Worm (Caenorhabditis elegans) whole organism, L4 larva: Measurements from ENCODE around the gene srd-26.

Source experiments
- D1046.2 ChIP-seq: fragments of 200-800 bp; sonication (Bioruptor generic); IDR thresholded peaks from 2 replicates; pipeline ENCODE4 v1.3.6; 2022; ENCODE audit warnings: missing genetic modification characterization, missing compliant biosample characterization
- F26F4.8 ChIP-seq: fragments of 200-800 bp; sonication (Bioruptor generic); conservative IDR thresholded peaks from 2 replicates; pipeline ENCODE4 v1.3.6; 2022; ENCODE audit warnings: missing genetic modification characterization, missing compliant biosample characterization
- Y105C5A.15 ChIP-seq: fragments of 200-800 bp; sonication (Bioruptor generic); IDR thresholded peaks from 2 replicates; pipeline ENCODE4 v1.3.6; 2022; ENCODE audit warnings: missing genetic modification characterization, missing compliant biosample characterization
- Y48G9A.11 ChIP-seq: fragments of 200-800 bp; sonication (Bioruptor generic); IDR thresholded peaks from 2 replicates; pipeline ENCODE4 v1.3.6; 2022; ENCODE audit warnings: missing genetic modification reagents, missing genetic modification characterization, missing compliant biosample characterization
- Y5F2A.4 ChIP-seq: fragments of 200-800 bp; sonication (Bioruptor generic); optimal IDR thresholded peaks from 2 replicates; lab custom pipeline; 2018; ENCODE audit warnings: mild to moderate bottlenecking, missing genetic modification characterization, missing compliant biosample characterization
- ZK546.5 ChIP-seq, 2 experiments: sonication (generic microtip); optimal IDR thresholded peaks; 2 replicates each; lab custom pipeline; 2017; ENCODE audit warnings: missing biosample characterization in 2 of 2, missing genetic modification characterization in 2 of 2
- aha-1 ChIP-seq: fragments of 150-350 bp; peaks from one replicate; lab custom pipeline; 2014; ENCODE audit warnings: missing biosample characterization, missing genetic modification characterization
- aly-2 ChIP-seq: sonication (generic microtip); optimal IDR thresholded peaks from 2 replicates; lab custom pipeline; 2018; ENCODE audit warnings: missing biosample characterization, missing genetic modification characterization
- attf-4 ChIP-seq: sonication (generic microtip); optimal IDR thresholded peaks from 3 replicates; lab custom pipeline; 2017; ENCODE audit warnings: missing biosample characterization, missing genetic modification characterization
- ceh-20 ChIP-seq: fragments of 200-800 bp; sonication (Bioruptor generic); IDR thresholded peaks from 2 replicates; pipeline ENCODE4 v1.3.6; 2022; ENCODE audit warnings: missing genetic modification reagents, missing genetic modification characterization, missing compliant biosample characterization
- ceh-32 ChIP-seq: sonication (generic microtip); optimal IDR thresholded peaks from 2 replicates; lab custom pipeline; 2016; ENCODE audit warnings: mild to moderate bottlenecking, missing genetic modification characterization, missing compliant biosample characterization; ENCODE audit not compliant: poor library complexity
- ceh-82 ChIP-seq: sonication (generic microtip); optimal IDR thresholded peaks from 2 replicates; lab custom pipeline; 2017; ENCODE audit warnings: missing biosample characterization, missing genetic modification characterization
- ces-1 ChIP-seq: fragments of 150-350 bp; sonication (generic microtip); optimal IDR thresholded peaks from 4 replicates; lab custom pipeline; 2014; ENCODE audit warnings: missing biosample characterization, missing genetic modification reagents, missing genetic modification characterization
- ctbp-1 ChIP-seq: fragments of 200-800 bp; sonication (Bioruptor generic); IDR thresholded peaks from 2 replicates; pipeline ENCODE4 v1.3.6; 2022; ENCODE audit warnings: missing genetic modification reagents, missing genetic modification characterization, missing compliant biosample characterization
- daf-8 ChIP-seq: fragments of 200-800 bp; sonication (Bioruptor generic); IDR thresholded peaks from 2 replicates; pipeline ENCODE4 v1.3.6; 2022; ENCODE audit warnings: missing genetic modification characterization, missing compliant biosample characterization
- dmd-6 ChIP-seq: fragments of 200-800 bp; sonication (Bioruptor generic); IDR thresholded peaks from 2 replicates; pipeline ENCODE4 v1.3.6; 2022; ENCODE audit warnings: missing genetic modification reagents, missing genetic modification characterization, missing compliant biosample characterization
- dmd-9 ChIP-seq: fragments of 200-800 bp; sonication (Bioruptor generic); IDR thresholded peaks from 2 replicates; pipeline ENCODE4 v1.3.6; 2022; ENCODE audit warnings: missing genetic modification reagents, missing genetic modification characterization, missing compliant biosample characterization
- egl-27 ChIP-seq: sonication (generic microtip); optimal IDR thresholded peaks from 3 replicates; lab custom pipeline; 2017; ENCODE audit warnings: missing biosample characterization, missing genetic modification reagents, missing genetic modification characterization
- egl-43 ChIP-seq: fragments of 200-800 bp; sonication (Bioruptor generic); IDR thresholded peaks from 2 replicates; pipeline ENCODE4 v1.3.6; 2022; ENCODE audit warnings: missing genetic modification reagents, missing genetic modification characterization, missing compliant biosample characterization
- hif-1 ChIP-seq, 2 experiments: sonication (generic microtip); optimal IDR thresholded peaks; 2 replicates each; lab custom pipeline; 2016 to 2017; ENCODE audit warnings: missing compliant biosample characterization in 2 of 2, missing genetic modification characterization in 2 of 2, missing genetic modification reagents in 2 of 2, missing genotype in 2 of 2, mild to moderate bottlenecking in 1 of 2
- hlh-11 ChIP-seq: fragments of 200-800 bp; sonication (Bioruptor generic); optimal IDR thresholded peaks from 2 replicates; lab custom pipeline; 2018; ENCODE audit warnings: mild to moderate bottlenecking, missing genetic modification characterization, missing compliant biosample characterization
- hmg-1.1 ChIP-seq: fragments of 200-800 bp; sonication (Bioruptor generic); IDR thresholded peaks from 2 replicates; pipeline ENCODE4 v1.3.6; 2022; ENCODE audit warnings: missing genetic modification reagents, missing genetic modification characterization, missing compliant biosample characterization
- lin-39 ChIP-seq: fragments of 150-350 bp; optimal IDR thresholded peaks from 2 replicates; lab custom pipeline; 2014; ENCODE audit warnings: missing biosample characterization, missing genetic modification reagents, missing genetic modification characterization
- lsy-2 ChIP-seq, 2 experiments: fragments of 150-350 bp in 1 of 2; sonication (generic microtip) in 1 of 2; optimal IDR thresholded peaks; 2 replicates each; lab custom pipeline; 2014 to 2017; ENCODE audit warnings: missing biosample characterization in 2 of 2, missing genetic modification characterization in 2 of 2
- madf-9 ChIP-seq: fragments of 200-800 bp; sonication (Bioruptor generic); conservative IDR thresholded peaks from 2 replicates; pipeline ENCODE4 v1.3.6; 2022; ENCODE audit warnings: missing genetic modification reagents, missing genetic modification characterization, missing compliant biosample characterization
- mdl-1 ChIP-seq, 2 experiments: fragments of 150-350 bp in 1 of 2; sonication (generic microtip) in 1 of 2; optimal IDR thresholded peaks; 2 replicates each; lab custom pipeline; 2014 to 2017; ENCODE audit warnings: missing biosample characterization in 2 of 2, missing genetic modification characterization in 2 of 2
- mep-1 ChIP-seq: fragments of 150-350 bp; sonication (generic microtip); optimal IDR thresholded peaks from 3 replicates; lab custom pipeline; 2014; ENCODE audit warnings: missing biosample characterization, missing genetic modification characterization
- mxl-2 ChIP-seq: fragments of 200-800 bp; sonication (Bioruptor generic); conservative IDR thresholded peaks from 2 replicates; pipeline ENCODE4 v1.3.6; 2022; ENCODE audit warnings: missing genetic modification reagents, missing genetic modification characterization, missing compliant biosample characterization
- nhr-10 ChIP-seq: fragments of 150-350 bp; optimal IDR thresholded peaks from 2 replicates; lab custom pipeline; 2014; ENCODE audit warnings: missing biosample characterization, missing genetic modification characterization
- nhr-11 ChIP-seq: fragments of 150-350 bp; optimal IDR thresholded peaks from 2 replicates; lab custom pipeline; 2014; ENCODE audit warnings: missing biosample characterization, missing genetic modification characterization
- nhr-25 ChIP-seq: sonication (generic microtip); optimal IDR thresholded peaks from 2 replicates; lab custom pipeline; 2017; ENCODE audit warnings: missing genetic modification characterization, mild to moderate bottlenecking, missing compliant biosample characterization, antibody characterized with exemption, moderate library complexity, borderline replicate concordance; ENCODE audit not compliant: insufficient read depth
- nhr-48 ChIP-seq: sonication (generic microtip); optimal IDR thresholded peaks from 2 replicates; lab custom pipeline; 2016; ENCODE audit warnings: mild to moderate bottlenecking, missing genetic modification characterization, missing compliant biosample characterization
- nhr-6 ChIP-seq: fragments of 150-350 bp; optimal IDR thresholded peaks from 2 replicates; lab custom pipeline; 2014; ENCODE audit warnings: missing biosample characterization, missing genetic modification characterization
- nhr-76 ChIP-seq: fragments of 150-350 bp; optimal IDR thresholded peaks from 2 replicates; lab custom pipeline; 2014; ENCODE audit warnings: missing biosample characterization, missing genetic modification characterization
- nhr-77 ChIP-seq: fragments of 150-350 bp; optimal IDR thresholded peaks from 2 replicates; lab custom pipeline; 2014; ENCODE audit warnings: missing biosample characterization, missing genetic modification characterization
- php-3 ChIP-seq: fragments of 200-800 bp; sonication (Bioruptor generic); IDR thresholded peaks from 2 replicates; pipeline ENCODE4 v1.3.6; 2022; ENCODE audit warnings: missing genetic modification reagents, missing genetic modification characterization, missing compliant biosample characterization
- pqm-1 ChIP-seq: sonication (generic microtip); optimal IDR thresholded peaks from 2 replicates; lab custom pipeline; 2017; ENCODE audit warnings: missing biosample characterization, missing genetic modification characterization
- set-16 ChIP-seq: fragments of 200-800 bp; sonication (Bioruptor generic); IDR thresholded peaks from 2 replicates; pipeline ENCODE4 v1.3.6; 2022; ENCODE audit warnings: missing genetic modification reagents, missing genetic modification characterization, missing compliant biosample characterization
- snpc-1.2 ChIP-seq: fragments of 200-800 bp; sonication (Bioruptor generic); IDR thresholded peaks from 2 replicates; pipeline ENCODE4 v1.3.6; 2022; ENCODE audit warnings: missing genetic modification reagents, missing genetic modification characterization, missing compliant biosample characterization
- spr-1 ChIP-seq: sonication (generic microtip); optimal IDR thresholded peaks from 2 replicates; lab custom pipeline; 2016; ENCODE audit warnings: mild to moderate bottlenecking, missing genetic modification characterization, missing compliant biosample characterization
- tag-97 ChIP-seq: fragments of 200-800 bp; sonication (Bioruptor generic); IDR thresholded peaks from 2 replicates; pipeline ENCODE4 v1.3.6; 2022; ENCODE audit warnings: missing genetic modification characterization, missing compliant biosample characterization
- tra-1 ChIP-seq: fragments of 200-800 bp; sonication (Bioruptor generic); IDR thresholded peaks from 2 replicates; pipeline ENCODE4 v1.3.6; 2022; ENCODE audit warnings: missing genetic modification reagents, missing genetic modification characterization, missing compliant biosample characterization
- unc-62 ChIP-seq, 3 experiments: fragments of 150-350 bp in 1 of 3; sonication (generic microtip); optimal IDR thresholded peaks in 2 of 3; peaks in 1 of 3; 1 replicate in 1 of 3; 2 replicates in 2 of 3; lab custom pipeline; 2014 to 2017; ENCODE audit warnings: missing biosample characterization in 3 of 3, missing genetic modification characterization in 3 of 3, missing genetic modification reagents in 3 of 3, missing genotype in 1 of 3
- vab-7 ChIP-seq: fragments of 200-800 bp; sonication (Bioruptor generic); IDR thresholded peaks from 2 replicates; pipeline ENCODE4 v1.3.6; 2022; ENCODE audit warnings: missing genetic modification reagents, missing genetic modification characterization, missing compliant biosample characterization
- zag-1 ChIP-seq: fragments of 150-350 bp; optimal IDR thresholded peaks from 2 replicates; lab custom pipeline; 2014; ENCODE audit warnings: missing biosample characterization, missing genetic modification characterization
- zip-11 ChIP-seq: fragments of 200-800 bp; sonication (Bioruptor generic); IDR thresholded peaks from 2 replicates; pipeline ENCODE4 v1.3.6; 2022; ENCODE audit warnings: missing genetic modification characterization, missing compliant biosample characterization

srd-26 gene

ce11 chrV:14139252-14140100 lies 23.3 kb downstream of the srd-26 start:
- no peak for TF ChIP-seq nhr-48 (tag; lab: Kevin White, UChicago)
- TF ChIP-seq attf-4 (tag; lab: Kevin White, UChicago), result no peak
- TF ChIP-seq D1046.2 (GFP tag; lab: Robert Waterston, UW), result no peak
- peak; percentile 67 for TF ChIP-seq aha-1 (tag; lab: Kevin White, UChicago)
- peak; percentile 10 for TF ChIP-seq hlh-11 (tag; lab: Kevin White, UChicago)
- peak; percentile 24 for TF ChIP-seq mep-1 (tag; lab: Kevin White, UChicago)
- TF ChIP-seq dmd-9 (GFP tag; lab: Robert Waterston, UW), result no peak
- peak; percentile 61 for TF ChIP-seq nhr-6 (tag; lab: Kevin White, UChicago)
- no peak for TF ChIP-seq aly-2
- TF ChIP-seq nhr-25, result peak; percentile 10

- TF ChIP-seq set-16 (GFP tag; lab: Robert Waterston, UW), result peak; percentile 42; the same call in 1 of the 2 replicates
Measured at ce11 chrV:14137766-14138165, 25.0 kb downstream of the srd-26 start, which contains the start of gene AH10.4. AH10.4 (minus strand) TSS chrV:14137866.

ce11 chrV:14136152-14136551 lies 26.7 kb downstream of the srd-26 start:
- no peak for TF ChIP-seq ceh-32
- no peak for TF ChIP-seq nhr-10
- TF ChIP-seq madf-9 (GFP tag; lab: Robert Waterston, UW), result no peak
- no peak for TF ChIP-seq spr-1
- peak; percentile 61 for TF ChIP-seq nhr-77 (tag; lab: Kevin White, UChicago)
- TF ChIP-seq lin-39 (tag; lab: Kevin White, UChicago), result no peak
- TF ChIP-seq attf-4 (tag; lab: Kevin White, UChicago), result no peak
- TF ChIP-seq zag-1 (tag; lab: Kevin White, UChicago), result no peak
- peak; percentile 53 for TF ChIP-seq nhr-48 (tag; lab: Kevin White, UChicago)
- no peak for TF ChIP-seq snpc-1.2 (GFP tag; lab: Robert Waterston, UW)
- peak; percentile 62 for TF ChIP-seq hmg-1.1
- TF ChIP-seq egl-43 (GFP tag; lab: Robert Waterston, UW), result 0 out of 2 replicates have a peak, but pooled peaks have one; percentile 47
- no peak for TF ChIP-seq zip-11 (GFP tag; lab: Robert Waterston, UW)
- TF ChIP-seq mdl-1 (tag; optimal IDR thresholded peaks at IDR 0.05; lab: Kevin White, UChicago), result peak; percentile 53 to 90
- TF ChIP-seq nhr-11 (tag; lab: Kevin White, UChicago), result peak; percentile 54
- no peak for TF ChIP-seq tra-1 (GFP tag; lab: Robert Waterston, UW)
- TF ChIP-seq php-3, result no peak
- TF ChIP-seq Y105C5A.15 (GFP tag; lab: Robert Waterston, UW), result no peak
- TF ChIP-seq mxl-2 (GFP tag; lab: Robert Waterston, UW), result no peak
- TF ChIP-seq lsy-2 (tag; optimal IDR thresholded peaks at IDR 0.05; lab: Kevin White, UChicago), result peak; percentile 33 to 69
- TF ChIP-seq pqm-1 (tag; lab: Kevin White, UChicago), result peak; percentile 39
- TF ChIP-seq hif-1 (tag; optimal IDR thresholded peaks at IDR 0.05; lab: Kevin White, UChicago), result no peak
- TF ChIP-seq ceh-82 (tag; lab: Kevin White, UChicago), result no peak
- no peak for TF ChIP-seq Y48G9A.11 (GFP tag; lab: Robert Waterston, UW)
- TF ChIP-seq ces-1, result no peak
- peak in 1 of 2 experiments; percentile 74 for TF ChIP-seq unc-62 (GFP tag; optimal IDR thresholded peaks at IDR 0.05 in 1 of 2; lab: Kevin White, UChicago)
- no peak for TF ChIP-seq unc-62 (tag; optimal IDR thresholded peaks at IDR 0.05; lab: Kevin White, UChicago)
- no peak for TF ChIP-seq Y5F2A.4 (GFP tag; lab: Kevin White, UChicago)
- no peak for TF ChIP-seq dmd-9 (GFP tag; lab: Robert Waterston, UW)
- TF ChIP-seq ZK546.5 (tag; optimal IDR thresholded peaks at IDR 0.05; lab: Kevin White, UChicago), result no peak
- TF ChIP-seq vab-7 (GFP tag; lab: Robert Waterston, UW), result no peak
- no peak for TF ChIP-seq tag-97 (GFP tag; lab: Robert Waterston, UW)
- TF ChIP-seq daf-8 (GFP tag; lab: Robert Waterston, UW), result no peak
- no peak for TF ChIP-seq ceh-20 (GFP tag; lab: Robert Waterston, UW)
- no peak for TF ChIP-seq F26F4.8 (GFP tag; lab: Robert Waterston, UW)
- TF ChIP-seq egl-27, result no peak
- TF ChIP-seq nhr-76, result no peak
- no peak for TF ChIP-seq ctbp-1
- peak; percentile 68 for TF ChIP-seq dmd-6
